Fruit fly (Drosophila melanogaster): ENCODE results near the gene CG16781.

DNA sequence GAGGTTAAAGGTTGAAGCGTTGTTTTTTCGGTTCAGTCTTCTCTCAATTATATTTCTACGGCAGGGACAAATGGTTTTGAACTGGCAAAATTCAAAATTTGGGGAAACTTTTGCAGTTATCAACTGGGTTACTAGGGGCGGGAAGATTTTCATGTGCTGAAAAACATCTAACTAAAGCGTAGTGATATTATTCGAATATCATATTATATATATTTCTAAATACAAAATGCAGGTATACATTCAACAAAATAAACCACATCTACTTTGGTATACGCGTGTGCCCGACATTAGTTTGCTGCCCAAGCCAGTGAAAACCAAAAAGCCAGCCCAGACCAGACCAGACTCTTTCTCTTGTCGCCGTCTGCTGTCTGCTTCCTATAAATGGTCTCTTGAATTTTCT, 40.9 kb upstream of the CG16781 start, which contains the start of gene Gas8:
- TF ChIP-seq Dfd (GFP tag; optimal IDR thresholded peaks at IDR 0.05) (no peak), CG7928 (GFP tag; optimal IDR thresholded peaks at IDR 0.05) (no peak), nerfin-2 (GFP tag; IDR thresholded peaks at IDR 0.05; ENCODE audit: partially characterized antibody) (no peak), gem (tag; optimal IDR thresholded peaks at IDR 0.05) (no peak), pb (GFP tag; optimal IDR thresholded peaks at IDR 0.05) (no peak), grn (GFP tag; optimal IDR thresholded peaks at IDR 0.05) (no peak), CG34422 (GFP tag; IDR thresholded peaks at IDR 0.05) (no peak), Med (GFP tag) (no peak), pho (GFP tag; optimal IDR thresholded peaks at IDR 0.05) (no peak), Bgb (GFP tag; IDR thresholded peaks at IDR 0.05; ENCODE audit: partially characterized antibody) (no peak), B-H2 (GFP tag; optimal IDR thresholded peaks at IDR 0.05) (no peak), row (GFP tag; IDR thresholded peaks at IDR 0.05) (no peak), jigr1 (GFP tag; IDR thresholded peaks at IDR 0.05) (no peak)
